Fruit fly (Drosophila melanogaster) whole organism, embryonic: Measurements from ENCODE around the gene dgt1.

Source experiments
- Abd-B ChIP-seq: fragments of 200-800 bp; sonication (Bioruptor generic); optimal IDR thresholded peaks from 2 replicates; lab custom pipeline; 2018; ENCODE audit warnings: missing biosample characterization, mild to moderate bottlenecking, missing genetic modification characterization, moderate library complexity
- Awh ChIP-seq: fragments of 200-800 bp; sonication (Bioruptor generic); IDR thresholded peaks from 2 replicates; pipeline ENCODE4, ENCODE4 v1.3.6; 2022; ENCODE audit warnings: missing biosample characterization, missing genetic modification characterization
- BtbVII ChIP-seq: fragments of 200-800 bp; sonication (Bioruptor generic); optimal IDR thresholded peaks from 3 replicates; lab custom pipeline; 2017; ENCODE audit warnings: missing biosample characterization, mild to moderate bottlenecking, missing genetic modification characterization
- CG10147 ChIP-seq: fragments of 200-800 bp; sonication (Bioruptor generic); optimal IDR thresholded peaks from 2 replicates; lab custom pipeline; 2019; ENCODE audit warnings: missing biosample characterization, mild to moderate bottlenecking, missing genetic modification characterization, moderate library complexity
- CG10366 ChIP-seq: fragments of 200-800 bp; sonication (Bioruptor generic); IDR thresholded peaks from 2 replicates; pipeline ENCODE4 v1.3.6; 2022; ENCODE audit warnings: missing biosample characterization, missing genetic modification characterization
- CG10654 ChIP-seq: fragments of 200-800 bp; sonication (Bioruptor generic); optimal IDR thresholded peaks from 2 replicates; lab custom pipeline; 2016; ENCODE audit warnings: missing biosample characterization, missing genetic modification characterization
- CG13287 ChIP-seq: fragments of 200-800 bp; sonication (Bioruptor generic); IDR thresholded peaks from 2 replicates; pipeline ENCODE4 v1.3.6; 2022; ENCODE audit warnings: missing biosample characterization, missing genetic modification characterization; ENCODE audit not compliant: partially characterized antibody
- CG13624 ChIP-seq: fragments of 200-800 bp; sonication (Bioruptor generic); optimal IDR thresholded peaks from 2 replicates; lab custom pipeline; 2016; ENCODE audit warnings: missing biosample characterization, missing genetic modification characterization
- CG13775 ChIP-seq: fragments of 200-800 bp; sonication (Bioruptor generic); optimal IDR thresholded peaks from 3 replicates; lab custom pipeline; 2017; ENCODE audit warnings: missing biosample characterization, mild to moderate bottlenecking, missing genetic modification characterization
- CG15011 ChIP-seq: fragments of 200-800 bp; sonication (Bioruptor generic); optimal IDR thresholded peaks from 3 replicates; lab custom pipeline; 2018; ENCODE audit warnings: missing biosample characterization, mild to moderate bottlenecking, missing genetic modification characterization
- CG1603 ChIP-seq: fragments of 200-800 bp; sonication (Bioruptor generic); optimal IDR thresholded peaks from 2 replicates; lab custom pipeline; 2019; ENCODE audit warnings: missing biosample characterization, mild to moderate bottlenecking, missing genetic modification characterization, moderate library complexity
- CG17829 ChIP-seq: fragments of 200-800 bp; optimal IDR thresholded peaks from 2 replicates; lab custom pipeline; 2019; ENCODE audit warnings: missing biosample characterization, mild to moderate bottlenecking, missing genetic modification characterization, moderate library complexity
- CG2116 ChIP-seq: fragments of 200-800 bp; sonication (Bioruptor generic); optimal IDR thresholded peaks from 3 replicates; lab custom pipeline; 2018; ENCODE audit warnings: missing biosample characterization, mild to moderate bottlenecking, missing genetic modification characterization
- CG2889 ChIP-seq: fragments of 200-800 bp; sonication (Bioruptor generic); IDR thresholded peaks from 3 replicates; pipeline ENCODE4 v1.3.6; 2022; ENCODE audit warnings: missing biosample characterization, missing genetic modification characterization
- CG30403 ChIP-seq: fragments of 200-800 bp; sonication (Bioruptor generic); optimal IDR thresholded peaks from 3 replicates; lab custom pipeline; 2016; ENCODE audit warnings: missing biosample characterization, missing genetic modification characterization
- CG31365 ChIP-seq: fragments of 200-800 bp; sonication (Bioruptor generic); optimal IDR thresholded peaks from 2 replicates; lab custom pipeline; 2018; ENCODE audit warnings: missing biosample characterization, mild to moderate bottlenecking, missing genetic modification characterization
- CG33213 ChIP-seq: fragments of 200-800 bp; sonication (Bioruptor generic); optimal IDR thresholded peaks from 3 replicates; lab custom pipeline; 2016; ENCODE audit warnings: missing biosample characterization, missing genetic modification characterization
- CG34224 ChIP-seq: fragments of 200-800 bp; sonication (Bioruptor generic); IDR thresholded peaks from 3 replicates; pipeline ENCODE4 v1.3.6; 2022; ENCODE audit warnings: missing biosample characterization, missing genetic modification characterization; ENCODE audit not compliant: partially characterized antibody
- CG4617 ChIP-seq: fragments of 200-800 bp; sonication (Bioruptor generic); optimal IDR thresholded peaks from 3 replicates; lab custom pipeline; 2016; ENCODE audit warnings: missing biosample characterization, missing genetic modification characterization, borderline replicate concordance
- CG7928 ChIP-seq: fragments of 200-800 bp; sonication (Bioruptor generic); optimal IDR thresholded peaks from 2 replicates; lab custom pipeline; 2017; ENCODE audit warnings: missing biosample characterization, mild to moderate bottlenecking, missing genetic modification characterization
- CG8388 ChIP-seq: fragments of 200-800 bp; sonication (Bioruptor generic); optimal IDR thresholded peaks from 2 replicates; lab custom pipeline; 2019; ENCODE audit warnings: missing biosample characterization, mild to moderate bottlenecking, missing genetic modification characterization, moderate library complexity
- CG8478 ChIP-seq: fragments of >200 bp; optimal IDR thresholded peaks from 2 replicates; lab custom pipeline; 2018
- CHES-1-like ChIP-seq: fragments of 200-800 bp; sonication (Bioruptor generic); optimal IDR thresholded peaks from 2 replicates; lab custom pipeline; 2016; ENCODE audit warnings: missing biosample characterization, missing genetic modification characterization
- CoRest ChIP-seq: fragments of 200-800 bp; sonication (Bioruptor generic); optimal IDR thresholded peaks from 3 replicates; lab custom pipeline; 2018; ENCODE audit warnings: missing biosample characterization, mild to moderate bottlenecking, missing genetic modification characterization, moderate library complexity
- Dref ChIP-seq: fragments of 200-800 bp; sonication (Bioruptor generic); IDR thresholded peaks from 2 replicates; pipeline ENCODE4 v1.3.6; 2022; ENCODE audit warnings: missing biosample characterization, missing genetic modification characterization
- E2f2 ChIP-seq: fragments of 200-800 bp; sonication (Bioruptor generic); IDR thresholded peaks from 2 replicates; pipeline ENCODE4 v1.3.6; 2022; ENCODE audit warnings: missing biosample characterization, missing genetic modification characterization
- Ets65A ChIP-seq: fragments of 200-800 bp; sonication (Bioruptor generic); peaks from one replicate; lab custom pipeline; 2016; ENCODE audit warnings: missing biosample characterization, missing genetic modification characterization
- HmgD ChIP-seq: fragments of 200-800 bp; sonication (Bioruptor generic); optimal IDR thresholded peaks from 3 replicates; lab custom pipeline; 2016; ENCODE audit warnings: missing biosample characterization, missing genetic modification characterization
- HmgZ ChIP-seq: fragments of 200-800 bp; sonication (Bioruptor generic); optimal IDR thresholded peaks from 2 replicates; lab custom pipeline; 2018; ENCODE audit warnings: missing biosample characterization, mild to moderate bottlenecking, missing genetic modification characterization
- Kr ChIP-seq: fragments of 200-800 bp; sonication (Bioruptor generic); optimal IDR thresholded peaks from 2 replicates; lab custom pipeline; 2017; ENCODE audit warnings: missing biosample characterization, mild to moderate bottlenecking, missing genetic modification characterization
- MESR4 ChIP-seq: fragments of 200-800 bp; sonication (Bioruptor generic); optimal IDR thresholded peaks from 2 replicates; lab custom pipeline; 2018; ENCODE audit warnings: missing biosample characterization, mild to moderate bottlenecking, missing genetic modification characterization, moderate library complexity
- Mad ChIP-seq: fragments of 200-800 bp; sonication (Bioruptor generic); optimal IDR thresholded peaks from 2 replicates; lab custom pipeline; 2016; ENCODE audit warnings: missing biosample characterization, missing genetic modification characterization
- Myb ChIP-seq: fragments of 200-800 bp; sonication (Bioruptor generic); optimal IDR thresholded peaks from 2 replicates; lab custom pipeline; 2016; ENCODE audit warnings: missing biosample characterization, missing genetic modification characterization
- NfI ChIP-seq: fragments of 200-800 bp; sonication (Bioruptor generic); optimal IDR thresholded peaks from 3 replicates; lab custom pipeline; 2018; ENCODE audit warnings: missing biosample characterization, mild to moderate bottlenecking, missing genetic modification characterization, moderate library complexity
- Poxn ChIP-seq: fragments of 200-800 bp; sonication (Bioruptor generic); IDR thresholded peaks from 2 replicates; pipeline ENCODE4 v1.3.6; 2022; ENCODE audit warnings: missing biosample characterization, missing genetic modification characterization
- Sin3A ChIP-seq: fragments of >200 bp; optimal IDR thresholded peaks from 2 replicates; lab custom pipeline; 2018
- Sry-δ ChIP-seq: fragments of 200-800 bp; sonication (Bioruptor generic); optimal IDR thresholded peaks from 2 replicates; lab custom pipeline; 2016; ENCODE audit warnings: missing biosample characterization, missing genetic modification characterization
- amos ChIP-seq: fragments of 200-800 bp; sonication (Bioruptor generic); IDR thresholded peaks from 2 replicates; pipeline ENCODE4 v1.3.6; 2022; ENCODE audit warnings: missing biosample characterization, missing genetic modification characterization; ENCODE audit not compliant: partially characterized antibody
- ara ChIP-seq: fragments of 200-800 bp; sonication (Bioruptor generic); IDR thresholded peaks from 2 replicates; pipeline ENCODE4 v1.3.6; 2022; ENCODE audit warnings: missing biosample characterization, missing genetic modification characterization
- br ChIP-seq: fragments of >200 bp; optimal IDR thresholded peaks from 2 replicates; lab custom pipeline; 2017
- dm ChIP-seq: fragments of 200-800 bp; sonication (Bioruptor generic); optimal IDR thresholded peaks from 3 replicates; lab custom pipeline; 2016; ENCODE audit warnings: missing biosample characterization, missing genetic modification characterization
- ham ChIP-seq: fragments of 200-800 bp; sonication (Bioruptor generic); IDR thresholded peaks from 2 replicates; pipeline ENCODE4 v1.3.6; 2022; ENCODE audit warnings: missing biosample characterization, missing genetic modification characterization
- insv ChIP-seq, 2 experiments: fragments of 200-800 bp; sonication (Bioruptor generic); optimal IDR thresholded peaks; 3 replicates each; lab custom pipeline; 2016 to 2018; ENCODE audit warnings: missing biosample characterization in 2 of 2, missing genetic modification characterization in 2 of 2
- jumu ChIP-seq: fragments of 200-800 bp; sonication (Bioruptor generic); optimal IDR thresholded peaks from 3 replicates; lab custom pipeline; 2016; ENCODE audit warnings: missing biosample characterization, missing genetic modification characterization
- luna ChIP-seq: fragments of 200-800 bp; sonication (Bioruptor generic); optimal IDR thresholded peaks from 2 replicates; lab custom pipeline; 2016; ENCODE audit warnings: missing biosample characterization, missing genetic modification characterization
- nerfin-1 ChIP-seq: fragments of 200-800 bp; sonication (Bioruptor generic); optimal IDR thresholded peaks from 3 replicates; lab custom pipeline; 2019; ENCODE audit warnings: missing biosample characterization, mild to moderate bottlenecking, missing genetic modification characterization, moderate library complexity
- onecut ChIP-seq: fragments of 200-800 bp; sonication (Bioruptor generic); IDR thresholded peaks from 2 replicates; pipeline ENCODE4 v1.3.6; 2022; ENCODE audit warnings: missing biosample characterization, missing genetic modification characterization
- phol ChIP-seq: fragments of 200-800 bp; sonication (Bioruptor generic); optimal IDR thresholded peaks from 3 replicates; lab custom pipeline; 2018; ENCODE audit warnings: missing biosample characterization, mild to moderate bottlenecking, missing genetic modification characterization, moderate library complexity
- pita ChIP-seq: fragments of 200-800 bp; sonication (Bioruptor generic); optimal IDR thresholded peaks from 2 replicates; lab custom pipeline; 2017; ENCODE audit warnings: missing biosample characterization, mild to moderate bottlenecking, missing genetic modification characterization
- psq ChIP-seq: fragments of 200-800 bp; sonication (Bioruptor generic); optimal IDR thresholded peaks from 2 replicates; lab custom pipeline; 2017; ENCODE audit warnings: missing biosample characterization, missing genetic modification characterization
- pzg ChIP-seq: fragments of 200-800 bp; sonication (Bioruptor generic); optimal IDR thresholded peaks from 3 replicates; lab custom pipeline; 2018; ENCODE audit warnings: missing biosample characterization, mild to moderate bottlenecking, missing genetic modification characterization, moderate library complexity
- row ChIP-seq: fragments of 200-800 bp; sonication (Bioruptor generic); IDR thresholded peaks from 3 replicates; pipeline ENCODE4 v1.3.6; 2022; ENCODE audit warnings: missing biosample characterization, missing genetic modification characterization
- sr ChIP-seq: fragments of 200-800 bp; sonication (Bioruptor generic); IDR thresholded peaks from 3 replicates; pipeline ENCODE4 v1.3.6; 2022; ENCODE audit warnings: missing biosample characterization, missing genetic modification characterization

dgt1 gene

dm6 chr3R:29858806-29859205 lies 1.5 kb upstream of the dgt1 start, which contains the start of gene CG7824 (continued):
- TF ChIP-seq HmgZ (tag; lab: Kevin White, UChicago) (peak; percentile 45), Ets65A (no peak), CG30403 (no peak), phol (peak; percentile 23), Myb (GFP tag; lab: Kevin White, UChicago) (peak; percentile 75), CG8478 (no peak), CG15011 (GFP tag; lab: Kevin White, UChicago) (no peak), CG13624 (GFP tag; lab: Kevin White, UChicago) (peak; percentile 75), sr (GFP tag; lab: Robert Waterston, UW) (no peak), CG31365 (tag; lab: Kevin White, UChicago) (no peak), HmgD (GFP tag; lab: Kevin White, UChicago) (peak; percentile 6), BtbVII (GFP tag; lab: Kevin White, UChicago) (no peak), dm (peak; percentile 13), CG10147 (GFP tag; lab: Kevin White, UChicago) (no peak), MESR4 (peak; percentile 45), amos (GFP tag; lab: Robert Waterston, UW) (peak; percentile 24; the same call in 1 of the 2 replicates), CG13775 (GFP tag; lab: Kevin White, UChicago) (no peak), Dref (GFP tag; lab: Robert Waterston, UW) (peak; percentile 51), CG2889 (GFP tag; lab: Robert Waterston, UW) (no peak), pzg (GFP tag; lab: Kevin White, UChicago) (peak; percentile 74), CG33213 (GFP tag; lab: Kevin White, UChicago) (peak; percentile 8), Kr (no peak), luna (GFP tag; lab: Kevin White, UChicago) (no peak), Sin3A (peak; percentile 40), psq (GFP tag; lab: Kevin White, UChicago) (no peak), CG34224 (GFP tag; lab: Robert Waterston, UW) (no peak), CoRest (tag; lab: Kevin White, UChicago) (peak; percentile 19), E2f2 (GFP tag; lab: Robert Waterston, UW) (peak; percentile 88), NfI (GFP tag; lab: Kevin White, UChicago) (no peak), Awh (no peak), jumu (no peak), CG13287 (GFP tag; lab: Robert Waterston, UW) (peak; percentile 17; the same call in 1 of the 2 replicates), ara (GFP tag; lab: Robert Waterston, UW) (0 out of 2 replicates have a peak, but pooled peaks have one; percentile 30), Poxn (GFP tag; lab: Robert Waterston, UW) (no peak), Mad (GFP tag; lab: Kevin White, UChicago) (no peak), pita (GFP tag; lab: Kevin White, UChicago) (peak; percentile 69), ham (GFP tag; lab: Robert Waterston, UW) (no peak), CHES-1-like (GFP tag; lab: Kevin White, UChicago) (no peak), nerfin-1 (tag; lab: Kevin White, UChicago) (peak; percentile 12), CG1603 (tag; lab: Kevin White, UChicago) (peak; percentile 72), CG7928 (GFP tag; lab: Kevin White, UChicago) (peak; percentile 54), CG2116 (peak; percentile 40), row (GFP tag; lab: Robert Waterston, UW) (0 out of 3 replicates have a peak, but pooled peaks have one; percentile 20), Abd-B (GFP tag; lab: Kevin White, UChicago) (peak; percentile 14), onecut (GFP tag; lab: Robert Waterston, UW) (no peak), CG4617 (GFP tag; lab: Kevin White, UChicago) (peak; percentile 67), CG8388 (peak; percentile 51), CG17829 (tag; lab: Kevin White, UChicago) (peak; percentile 11), CG10654 (GFP tag; lab: Kevin White, UChicago) (no peak), br (lab: Kevin White, UChicago) (no peak), insv (GFP tag; optimal IDR thresholded peaks at IDR 0.05; lab: Kevin White, UChicago) (no peak), CG10366 (GFP tag; lab: Robert Waterston, UW) (no peak), Sry-δ (GFP tag; lab: Kevin White, UChicago) (peak; percentile 31)
